Worm (Caenorhabditis elegans): ENCODE measurements around the gene clec-162.

The clec-162 gene

DNA sequence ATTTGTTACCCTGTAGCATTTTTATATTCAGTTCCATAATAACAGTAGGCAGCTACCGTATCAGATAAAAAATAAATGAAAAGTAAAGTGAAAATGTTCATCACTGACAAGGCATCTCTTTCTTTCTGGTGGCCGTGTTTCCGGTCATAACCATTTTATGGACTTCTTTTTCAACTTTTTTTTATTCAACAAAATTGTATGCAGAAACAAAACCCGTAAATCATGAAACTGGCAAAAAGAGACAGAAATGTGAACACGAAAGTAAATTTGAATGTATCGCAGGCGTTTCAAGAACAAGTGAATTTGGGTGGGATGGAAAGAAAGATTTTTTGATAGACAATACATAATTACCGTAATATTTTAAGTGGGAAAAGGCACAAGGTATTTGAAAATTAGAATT lies at the start of gene clec-162:
clec-162 (minus strand) TSS at position 101 of the 400 bp plus-strand sequence.
- TF ChIP-seq T22C8.4 (GFP tag; IDR thresholded peaks at IDR 0.05), result no peak
- no peak for TF ChIP-seq ztf-23 (GFP tag; IDR thresholded peaks at IDR 0.05)
- TF ChIP-seq ref-1 (GFP tag; conservative IDR thresholded peaks at IDR 0.05), result no peak
- no peak for TF ChIP-seq klf-2 (GFP tag; conservative IDR thresholded peaks at IDR 0.05)
- TF ChIP-seq cog-1 (tag; optimal IDR thresholded peaks at IDR 0.05), result no peak
- TF ChIP-seq flt-1 (GFP tag; IDR thresholded peaks at IDR 0.05), result no peak
- TF ChIP-seq tab-1 (GFP tag; IDR thresholded peaks at IDR 0.05), result no peak
- TF ChIP-seq ztf-29 (GFP tag; IDR thresholded peaks at IDR 0.05), result no peak
- no peak for TF ChIP-seq med-1 (GFP tag; optimal IDR thresholded peaks at IDR 0.05; ENCODE audit: insufficient read depth)

DNA sequence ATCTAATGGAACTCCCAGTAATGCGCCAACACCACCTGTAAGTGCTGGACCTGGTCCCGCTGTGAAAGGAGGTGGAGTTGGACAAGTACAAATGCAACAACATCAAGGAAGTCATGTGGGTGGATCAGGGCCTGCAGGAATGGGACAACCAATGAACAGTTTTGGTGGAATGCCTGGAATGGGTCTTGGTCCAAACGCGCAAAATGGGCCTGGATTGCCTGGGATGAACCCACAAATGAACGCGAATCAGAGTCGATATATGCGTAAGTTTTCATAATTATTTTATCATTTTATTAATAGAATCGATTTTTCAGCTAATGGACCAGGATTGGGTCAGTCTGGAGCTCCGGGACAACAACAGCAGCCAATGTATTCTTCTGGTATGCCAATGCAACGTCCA lies 47.4 kb upstream of the clec-162 start:
- TF ChIP-seq ztf-23 (GFP tag; IDR thresholded peaks at IDR 0.05) (no peak), ztf-29 (GFP tag; IDR thresholded peaks at IDR 0.05) (no peak), klf-2 (GFP tag; conservative IDR thresholded peaks at IDR 0.05) (no peak), ref-1 (GFP tag; conservative IDR thresholded peaks at IDR 0.05) (no peak), tab-1 (GFP tag; IDR thresholded peaks at IDR 0.05) (no peak)

DNA sequence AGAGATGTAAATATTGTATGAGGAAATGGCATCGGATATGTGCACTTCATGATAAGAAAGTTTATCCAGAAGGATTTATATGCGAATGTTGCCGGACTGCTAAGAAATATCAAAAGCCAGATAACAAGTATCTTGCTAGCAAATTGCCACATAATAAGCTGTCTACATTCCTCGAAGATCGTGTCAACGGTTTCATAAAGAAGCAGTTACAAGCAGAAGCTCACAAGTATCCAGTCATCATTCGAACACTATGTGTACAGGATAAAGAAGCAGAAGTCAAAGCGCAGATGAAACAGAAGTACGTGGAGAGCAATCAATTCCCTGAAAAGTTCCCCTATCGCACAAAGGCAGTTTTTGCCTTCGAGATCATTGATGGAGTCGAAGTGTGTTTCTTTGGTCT lies 45.6 kb upstream of the clec-162 start:
- TF ChIP-seq cog-1 (tag; optimal IDR thresholded peaks at IDR 0.05) (no peak), klf-2 (GFP tag; conservative IDR thresholded peaks at IDR 0.05) (no peak), flt-1 (GFP tag; IDR thresholded peaks at IDR 0.05) (no peak), T22C8.4 (GFP tag; IDR thresholded peaks at IDR 0.05) (no peak), ztf-29 (GFP tag; IDR thresholded peaks at IDR 0.05) (no peak), med-1 (GFP tag; optimal IDR thresholded peaks at IDR 0.05; ENCODE audit: insufficient read depth) (no peak), ref-1 (GFP tag; conservative IDR thresholded peaks at IDR 0.05) (no peak), tab-1 (GFP tag; IDR thresholded peaks at IDR 0.05) (no peak), ztf-23 (GFP tag; IDR thresholded peaks at IDR 0.05) (no peak)

DNA sequence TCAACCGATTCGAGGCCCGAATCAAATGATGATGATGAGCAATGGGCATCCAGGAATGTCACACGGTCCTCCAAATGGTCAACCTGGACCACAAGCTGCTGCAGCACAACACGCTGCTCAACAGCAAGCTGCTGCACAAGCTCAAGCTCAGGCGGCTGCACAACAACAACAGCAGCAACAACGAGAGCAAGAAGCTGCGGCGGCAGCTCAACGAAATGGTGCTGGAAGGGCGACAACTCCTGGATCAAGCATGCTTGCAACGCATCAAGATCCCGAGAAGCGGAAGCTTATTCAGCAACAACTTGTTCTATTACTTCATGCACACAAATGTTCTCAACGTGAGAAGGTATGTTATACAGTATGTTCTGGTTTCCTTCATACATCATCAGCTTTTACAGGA lies 43.0 kb upstream of the clec-162 start:
- TF ChIP-seq flt-1 (GFP tag; IDR thresholded peaks at IDR 0.05), result 0 out of 2 replicates have a peak, but pooled peaks have one; percentile 50
- no peak for TF ChIP-seq ztf-23 (GFP tag; IDR thresholded peaks at IDR 0.05)

DNA sequence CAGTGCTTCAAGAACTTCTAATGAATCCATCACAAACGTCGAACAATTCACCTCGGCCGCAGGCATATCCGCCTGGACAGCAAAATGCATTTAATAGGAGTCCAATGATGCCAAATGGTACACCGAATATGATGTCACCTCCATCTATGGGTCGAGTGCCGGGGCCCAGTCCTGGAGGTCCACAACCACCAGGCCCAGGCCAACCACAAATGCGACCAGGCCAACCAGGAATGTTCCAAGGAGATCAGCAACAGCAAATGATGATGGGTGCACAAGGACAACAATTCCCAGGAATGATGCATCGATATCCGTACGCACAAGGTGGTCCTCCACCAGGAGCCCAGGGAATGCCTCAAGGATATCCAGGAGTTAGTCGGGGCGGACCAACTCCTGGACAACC lies 42.1 kb upstream of the clec-162 start:
- no peak for TF ChIP-seq tab-1 (GFP tag; IDR thresholded peaks at IDR 0.05)
- TF ChIP-seq flt-1 (GFP tag; IDR thresholded peaks at IDR 0.05), result 0 out of 2 replicates have a peak, but pooled peaks have one; percentile 59

DNA sequence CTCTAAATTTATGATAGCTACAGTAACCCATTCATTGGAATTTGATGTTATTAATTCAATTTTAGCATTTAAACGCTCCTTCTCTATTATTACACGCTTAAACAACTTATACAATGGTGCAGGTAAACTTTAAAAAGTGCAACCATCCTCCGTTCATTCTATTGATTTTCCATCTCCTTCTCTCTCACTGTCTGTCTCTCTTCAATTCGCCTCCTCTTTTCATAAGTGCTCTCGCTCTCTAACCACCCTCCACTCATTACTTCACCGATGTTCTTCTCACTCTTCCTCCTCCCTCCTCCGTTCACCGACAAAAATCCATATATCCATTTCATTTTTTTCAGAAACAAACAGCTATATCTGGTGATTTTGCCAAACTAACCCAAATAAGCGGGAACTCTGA lies 41.2 kb upstream of the clec-162 start, which contains the start of gene cbp-1:
cbp-1 (plus strand) TSS at position 335 of the 400 bp plus-strand sequence.
- peak; percentile 88 for TF ChIP-seq T22C8.4 (GFP tag; IDR thresholded peaks at IDR 0.05)
- TF ChIP-seq klf-2 (GFP tag; conservative IDR thresholded peaks at IDR 0.05), result no peak
- no peak for TF ChIP-seq med-1 (GFP tag; optimal IDR thresholded peaks at IDR 0.05; ENCODE audit: insufficient read depth)
- peak; percentile 16; the same call in 1 of the 2 replicates for TF ChIP-seq ztf-23 (GFP tag; IDR thresholded peaks at IDR 0.05)

DNA sequence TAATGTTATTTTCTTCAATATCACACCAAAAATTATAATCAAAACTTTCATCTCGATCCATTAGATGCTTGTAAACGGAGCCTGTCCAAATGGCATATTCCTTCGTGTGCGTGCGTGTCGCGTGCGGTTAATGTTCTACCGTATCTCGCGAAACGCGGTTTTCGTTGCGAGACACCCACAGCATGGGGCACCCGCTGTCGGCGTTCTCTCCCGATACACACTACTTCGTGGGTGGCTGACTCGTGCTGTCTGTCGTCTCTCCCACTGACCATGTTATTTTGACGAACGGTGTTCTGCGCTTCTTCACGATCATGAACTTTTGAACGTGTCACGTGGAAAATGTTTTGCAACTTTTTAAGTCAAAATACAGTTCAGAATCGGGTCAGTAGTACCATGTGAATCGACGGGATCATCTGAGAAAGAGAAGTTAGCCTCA lies 40.5 kb upstream of the clec-162 start:
- TF ChIP-seq flt-1 (GFP tag; IDR thresholded peaks at IDR 0.05) (peak; percentile 96), T22C8.4 (GFP tag; IDR thresholded peaks at IDR 0.05) (peak; percentile 28), ztf-29 (GFP tag; IDR thresholded peaks at IDR 0.05) (peak; percentile 64), tab-1 (GFP tag; IDR thresholded peaks at IDR 0.05) (peak; percentile 77), med-1 (GFP tag; optimal IDR thresholded peaks at IDR 0.05; ENCODE audit: insufficient read depth) (no peak), ztf-23 (GFP tag; IDR thresholded peaks at IDR 0.05) (peak; percentile 83), klf-2 (GFP tag; conservative IDR thresholded peaks at IDR 0.05) (peak; percentile 56; the same call in 1 of the 2 replicates), cog-1 (tag; optimal IDR thresholded peaks at IDR 0.05) (peak; percentile 97), ref-1 (GFP tag; conservative IDR thresholded peaks at IDR 0.05) (peak; percentile 60; the same call in 1 of the 2 replicates)

DNA sequence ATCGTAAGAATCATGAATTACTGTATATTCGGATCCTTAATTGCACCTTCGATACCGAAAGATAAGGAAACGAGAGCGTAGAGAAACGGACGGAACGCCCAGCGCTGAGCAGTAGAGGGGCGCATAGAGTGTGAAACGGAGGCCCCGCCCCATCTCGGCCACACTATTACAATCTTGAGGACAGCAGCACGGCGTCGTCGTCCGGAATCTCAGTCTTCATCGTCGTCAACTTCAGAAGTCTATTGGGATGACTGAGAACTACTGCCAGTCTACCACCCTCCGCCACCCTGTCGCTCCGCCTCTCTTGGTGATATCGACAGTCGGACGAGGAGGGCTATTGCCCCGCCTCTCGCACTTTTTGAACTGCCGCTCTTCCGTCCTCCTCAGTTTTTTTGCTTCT lies 39.7 kb upstream of the clec-162 start:
- TF ChIP-seq flt-1 (GFP tag; IDR thresholded peaks at IDR 0.05) (no peak; the same call in 1 of the 2 replicates), med-1 (GFP tag; optimal IDR thresholded peaks at IDR 0.05; ENCODE audit: insufficient read depth) (no peak), T22C8.4 (GFP tag; IDR thresholded peaks at IDR 0.05) (no peak), tab-1 (GFP tag; IDR thresholded peaks at IDR 0.05) (0 out of 2 replicates have a peak, but pooled peaks have one; percentile 59)

DNA sequence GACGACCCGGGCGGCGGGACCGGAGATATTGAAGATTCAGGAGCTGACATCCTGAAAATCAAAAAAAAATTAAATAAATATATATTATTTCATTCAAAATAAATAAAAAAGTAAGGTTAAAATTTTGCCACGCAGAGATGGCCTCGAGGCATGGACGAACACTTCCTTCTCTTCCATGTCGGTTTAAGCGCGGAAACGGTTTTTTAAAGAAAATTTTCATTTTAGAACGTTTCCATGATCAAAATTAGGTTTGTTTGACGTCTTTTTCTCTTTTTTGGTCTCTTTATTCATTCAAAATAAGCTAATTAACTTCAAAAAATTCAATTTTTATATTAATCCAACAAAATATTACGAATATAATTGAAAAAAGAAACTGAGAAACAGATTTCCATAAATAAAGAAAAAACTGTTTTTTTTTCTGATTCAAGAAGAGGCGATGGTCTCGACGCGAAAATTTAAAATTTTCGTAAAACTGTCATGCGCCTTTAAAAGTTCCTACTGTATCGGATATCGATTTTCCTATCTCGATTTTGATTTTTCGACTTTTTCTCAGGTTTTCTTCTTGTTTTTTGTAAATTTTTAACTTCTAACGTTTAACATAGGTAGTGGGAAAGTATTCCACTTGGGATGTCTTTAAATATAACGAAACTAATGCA lies 37.2 kb upstream of the clec-162 start, which contains the start of gene gcc-2:
gcc-2 (minus strand) TSS at position 51 of the 656 bp plus-strand sequence.
- TF ChIP-seq ztf-23 (GFP tag; IDR thresholded peaks at IDR 0.05), result no peak
- TF ChIP-seq cog-1 (tag; optimal IDR thresholded peaks at IDR 0.05), result no peak
- no peak for TF ChIP-seq flt-1 (GFP tag; IDR thresholded peaks at IDR 0.05)
- no peak for TF ChIP-seq med-1 (GFP tag; optimal IDR thresholded peaks at IDR 0.05; ENCODE audit: insufficient read depth)
- TF ChIP-seq T22C8.4 (GFP tag; IDR thresholded peaks at IDR 0.05), result no peak
- TF ChIP-seq ztf-29 (GFP tag; IDR thresholded peaks at IDR 0.05), result no peak

DNA sequence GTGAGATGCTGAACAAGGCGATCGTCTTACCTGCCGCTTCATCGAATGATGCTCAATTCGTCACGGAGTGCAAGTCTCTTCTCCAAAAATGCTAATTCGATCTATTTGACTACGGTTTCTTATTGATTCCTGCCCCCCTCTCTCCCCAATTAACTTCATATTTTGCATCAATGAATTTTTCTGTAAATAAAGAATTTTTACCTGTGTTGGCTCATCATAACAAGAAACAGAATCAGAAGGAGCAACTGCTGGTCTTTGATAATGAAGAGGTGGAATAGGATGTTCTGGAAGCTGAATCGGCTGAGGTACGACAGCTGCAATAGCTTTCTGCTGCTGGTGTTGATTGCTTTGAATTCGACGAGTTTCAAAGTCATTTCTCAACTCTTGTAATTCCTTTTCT lies 35.2 kb upstream of the clec-162 start:
- no peak for TF ChIP-seq med-1 (GFP tag; optimal IDR thresholded peaks at IDR 0.05; ENCODE audit: insufficient read depth)
- TF ChIP-seq T22C8.4 (GFP tag; IDR thresholded peaks at IDR 0.05), result no peak
- TF ChIP-seq klf-2 (GFP tag; conservative IDR thresholded peaks at IDR 0.05), result no peak
- no peak for TF ChIP-seq cog-1 (tag; optimal IDR thresholded peaks at IDR 0.05)
- no peak for TF ChIP-seq ztf-23 (GFP tag; IDR thresholded peaks at IDR 0.05)
- TF ChIP-seq ref-1 (GFP tag; conservative IDR thresholded peaks at IDR 0.05), result no peak
- no peak for TF ChIP-seq tab-1 (GFP tag; IDR thresholded peaks at IDR 0.05)
- no peak for TF ChIP-seq flt-1 (GFP tag; IDR thresholded peaks at IDR 0.05)
- no peak for TF ChIP-seq ztf-29 (GFP tag; IDR thresholded peaks at IDR 0.05)
